Fruit fly (Drosophila melanogaster) whole organism, wandering third instar larva: ENCODE results near the gene CG42819.

Experiments
- Abd-B ChIP-seq: fragments of >200 bp; optimal IDR thresholded peaks from 2 replicates; lab custom pipeline; 2017; ENCODE audit warnings: missing biosample characterization, missing genetic modification characterization
- Hr78 ChIP-seq: fragments of >200 bp; optimal IDR thresholded peaks from 2 replicates; lab custom pipeline; 2017; ENCODE audit warnings: missing biosample characterization, missing genetic modification characterization
- OdsH ChIP-seq: fragments of 200-800 bp; sonication (Bioruptor generic); optimal IDR thresholded peaks from 2 replicates; lab custom pipeline; 2016; ENCODE audit warnings: missing biosample characterization, mild to moderate bottlenecking, missing genetic modification characterization
- Vsx2 ChIP-seq: fragments of 200-300, 225-300 bp; sonication (Bioruptor generic); optimal IDR thresholded peaks from 2 replicates; lab custom pipeline; 2018; ENCODE audit warnings: missing biosample characterization, missing genetic modification characterization; ENCODE audit not compliant: partially characterized antibody
- br ChIP-seq: fragments of 200-800 bp; sonication (Bioruptor generic); optimal IDR thresholded peaks from 2 replicates; lab custom pipeline; 2016; ENCODE audit warnings: missing biosample characterization, missing genetic modification characterization
- dsf ChIP-seq: sonication (Bioruptor generic); optimal IDR thresholded peaks from 2 replicates; lab custom pipeline; 2016; ENCODE audit warnings: missing biosample characterization, missing genetic modification characterization, borderline replicate concordance
- jim ChIP-seq: fragments of 175-275, 200-325 bp; sonication (Bioruptor generic); optimal IDR thresholded peaks from 2 replicates; lab custom pipeline; 2016; ENCODE audit warnings: missing biosample characterization, mild to moderate bottlenecking, missing genetic modification characterization
- lola ChIP-seq: fragments of >200 bp; optimal IDR thresholded peaks from 2 replicates; lab custom pipeline; 2017; ENCODE audit warnings: missing biosample characterization, missing genetic modification characterization
- pan ChIP-seq: fragments of >200 bp; optimal IDR thresholded peaks from 2 replicates; lab custom pipeline; 2017
- psq ChIP-seq: fragments of 200-800 bp; sonication (Bioruptor generic); optimal IDR thresholded peaks from 3 replicates; lab custom pipeline; 2017; ENCODE audit warnings: missing biosample characterization, mild to moderate bottlenecking, missing genetic modification characterization, moderate library complexity
- rgr ChIP-seq: fragments of 200-800 bp; sonication (Bioruptor generic); optimal IDR thresholded peaks from 3 replicates; lab custom pipeline; 2016; ENCODE audit warnings: missing biosample characterization, mild to moderate bottlenecking, missing genetic modification characterization
- sv ChIP-seq: fragments of 200-800 bp; sonication (Bioruptor generic); optimal IDR thresholded peaks from 3 replicates; lab custom pipeline; 2016; ENCODE audit warnings: missing biosample characterization, missing genetic modification characterization
- usp ChIP-seq: fragments of >200 bp; optimal IDR thresholded peaks from 2 replicates; lab custom pipeline; 2017; ENCODE audit warnings: missing biosample characterization, missing genetic modification characterization

dm6 chr2L:8395996-8396699, 7.0 kb upstream of the CG42819 start, which contains the start of the genes Peritrophin-15a and CG13385:
- TF ChIP-seq dsf (GFP tag; lab: Kevin White, UChicago) (no peak), lola (GFP tag; lab: Kevin White, UChicago) (no peak), br (GFP tag; lab: Kevin White, UChicago) (no peak), usp (no peak), jim (no peak), Vsx2 (no peak), sv (GFP tag; lab: Kevin White, UChicago) (no peak), Abd-B (no peak), Hr78 (GFP tag; lab: Kevin White, UChicago) (no peak), psq (GFP tag; lab: Kevin White, UChicago) (no peak), pan (lab: Kevin White, UChicago) (no peak), rgr (GFP tag; lab: Kevin White, UChicago) (no peak), OdsH (GFP tag; lab: Kevin White, UChicago) (no peak)
